Fruit fly (Drosophila melanogaster) whole organism, pupa: ENCODE results near the gene CG32988.

Experiments used
- CG10348 ChIP-seq: fragments of 200-800 bp; sonication (Bioruptor generic); IDR thresholded peaks from 2 replicates; pipeline ENCODE4 v1.3.6; 2022; ENCODE audit warnings: missing biosample characterization, missing genetic modification characterization
- CG14655 ChIP-seq: fragments of 200-800 bp; sonication (Bioruptor generic); optimal IDR thresholded peaks from 3 replicates; lab custom pipeline; 2017; ENCODE audit warnings: mild to moderate bottlenecking, missing biosample characterization, missing genetic modification reagents, missing genetic modification characterization
- CG8159 ChIP-seq: fragments of 200-800 bp; sonication (Bioruptor generic); optimal IDR thresholded peaks from 3 replicates; lab custom pipeline; 2018; ENCODE audit warnings: missing biosample characterization, mild to moderate bottlenecking, missing genetic modification characterization, moderate library complexity
- CG8301 ChIP-seq: fragments of 200-800 bp; sonication (Bioruptor generic); optimal IDR thresholded peaks from 2 replicates; lab custom pipeline; 2018; ENCODE audit warnings: missing biosample characterization, mild to moderate bottlenecking, missing genetic modification characterization
- CG9948 ChIP-seq: fragments of 200-800 bp; sonication (Bioruptor generic); optimal IDR thresholded peaks from 2 replicates; lab custom pipeline; 2018; ENCODE audit warnings: missing biosample characterization, mild to moderate bottlenecking, missing genetic modification characterization, moderate library complexity
- Pif1B ChIP-seq: fragments of 200-800 bp; sonication (Bioruptor generic); optimal IDR thresholded peaks from 3 replicates; lab custom pipeline; 2016; ENCODE audit warnings: missing biosample characterization, missing genetic modification characterization
- Snoo ChIP-seq: fragments of 200-800 bp; sonication (Bioruptor generic); optimal IDR thresholded peaks from 3 replicates; lab custom pipeline; 2017; ENCODE audit warnings: missing biosample characterization, mild to moderate bottlenecking, missing genetic modification characterization, inconsistent platforms
- rn ChIP-seq: fragments of 200-800 bp; sonication (Bioruptor generic); IDR thresholded peaks from 2 replicates; pipeline ENCODE4 v1.3.6; 2022; ENCODE audit warnings: missing biosample characterization, missing genetic modification characterization

dm6 chr2L:8820539-8820938 lies 44.1 kb upstream of the CG32988 start:
- no peak for TF ChIP-seq CG14655 (GFP tag; lab: Kevin White, UChicago)
- no peak for TF ChIP-seq CG9948 (tag; lab: Kevin White, UChicago)
- TF ChIP-seq Snoo (tag; lab: Kevin White, UChicago) = no peak
- no peak for TF ChIP-seq Pif1B (GFP tag; lab: Kevin White, UChicago)
- no peak for TF ChIP-seq CG8301 (tag; lab: Kevin White, UChicago)
- TF ChIP-seq rn (GFP tag; lab: Robert Waterston, UW) = no peak
- no peak for TF ChIP-seq CG8159 (tag; lab: Kevin White, UChicago)
- no peak for TF ChIP-seq CG10348 (GFP tag; lab: Robert Waterston, UW)
